Fruit fly (Drosophila melanogaster) whole organism, embryonic: Measurements from ENCODE around the gene Nmdar1.

Experiments used
- CG12104 ChIP-seq: fragments of 200-800 bp; sonication (Bioruptor generic); optimal IDR thresholded peaks from 3 replicates; lab custom pipeline; 2016; ENCODE audit warnings: missing biosample characterization, missing genetic modification characterization
- mld ChIP-seq: fragments of 200-800 bp; sonication (Bioruptor generic); IDR thresholded peaks from 3 replicates; pipeline ENCODE4 v1.3.6; 2022; ENCODE audit warnings: missing biosample characterization, missing genetic modification characterization; ENCODE audit not compliant: partially characterized antibody

- no peak for TF ChIP-seq CG12104 (GFP tag; lab: Kevin White, UChicago)
- no peak for TF ChIP-seq mld (GFP tag; lab: Robert Waterston, UW)
Observed at dm6 chr3R:5563420-5563819, 40.3 kb upstream of the Nmdar1 start, which contains the start of gene Pi4KIIalpha.
